Worm (Caenorhabditis elegans): Measurements from ENCODE around the gene F25B5.3.

F25B5.3 gene

ce11 chrIII:5919799-5920387 is 28.8 kb upstream of the F25B5.3 start, which contains the start of the genes tdo-2 and C28H8.2 (continued):
- TF ChIP-seq ceh-44 (GFP tag; IDR thresholded peaks at IDR 0.05) = no peak
- TF ChIP-seq daf-19 (GFP tag; conservative IDR thresholded peaks at IDR 0.05) = no peak
- TF ChIP-seq dpl-1 (GFP tag; optimal IDR thresholded peaks at IDR 0.05) = peak; percentile 6
- TF ChIP-seq nhr-102 (tag; optimal IDR thresholded peaks at IDR 0.05) = no peak
- TF ChIP-seq F49E8.2 (tag; optimal IDR thresholded peaks at IDR 0.05; ENCODE audit: borderline replicate concordance) = no peak
- TF ChIP-seq ceh-62 (tag; optimal IDR thresholded peaks at IDR 0.05) = no peak
- no peak for TF ChIP-seq daf-8 (GFP tag; IDR thresholded peaks at IDR 0.05)
- TF ChIP-seq duxl-1 (tag; optimal IDR thresholded peaks at IDR 0.05; ENCODE audit: poor library complexity) = no peak
- no peak for TF ChIP-seq mdt-29 (GFP tag; IDR thresholded peaks at IDR 0.05)

DNA sequence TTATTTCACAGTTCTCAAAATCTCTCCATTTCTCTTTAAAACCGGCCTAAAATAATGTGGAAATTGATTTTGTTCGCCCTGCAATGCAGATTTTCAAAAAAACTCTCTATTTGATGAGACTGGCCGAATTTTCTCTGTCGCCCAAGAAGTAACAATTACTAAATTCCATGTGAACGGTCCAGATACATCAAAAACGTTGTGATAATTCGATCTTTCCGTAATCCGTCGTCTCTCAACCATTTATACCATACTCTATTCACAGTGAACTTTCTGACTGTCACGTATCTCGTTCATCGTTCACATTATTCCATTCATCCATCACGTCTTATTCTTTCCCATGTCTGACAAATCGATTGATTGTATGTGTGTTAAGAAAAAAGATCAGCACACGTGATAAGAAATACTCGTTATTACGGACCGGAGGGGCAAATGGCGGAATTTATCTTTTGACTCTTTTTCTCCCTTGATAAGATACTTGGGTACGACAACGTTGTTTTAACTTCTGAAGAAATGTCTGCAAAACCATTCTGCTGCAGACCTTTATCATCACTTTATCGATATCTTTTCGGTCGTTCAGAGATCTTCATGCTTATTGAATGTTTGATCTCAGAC is 27.5 kb upstream of the F25B5.3 start:
- no peak for TF ChIP-seq zip-11 (GFP tag; IDR thresholded peaks at IDR 0.05)
- peak; percentile 62 for TF ChIP-seq hlh-30 (tag; optimal IDR thresholded peaks at IDR 0.05; ENCODE audit: insufficient read depth)
- TF ChIP-seq nhr-10 (tag; optimal IDR thresholded peaks at IDR 0.05) = no peak
- TF ChIP-seq nhr-48 (tag; optimal IDR thresholded peaks at IDR 0.05) = peak; percentile 90
- TF ChIP-seq pqm-1 (tag; optimal IDR thresholded peaks at IDR 0.05) = no peak
- no peak for TF ChIP-seq dmd-9 (GFP tag; IDR thresholded peaks at IDR 0.05)
- TF ChIP-seq dmd-6 (GFP tag; IDR thresholded peaks at IDR 0.05) = peak; percentile 50
- TF ChIP-seq cey-2 (tag; optimal IDR thresholded peaks at IDR 0.05; ENCODE audit: borderline replicate concordance, insufficient read depth) = peak; percentile 41
- no peak for TF ChIP-seq zip-2 (tag; optimal IDR thresholded peaks at IDR 0.05)
- TF ChIP-seq ces-1 (GFP tag; optimal IDR thresholded peaks at IDR 0.05) = no peak
- no peak for TF ChIP-seq Y48G9A.11 (GFP tag; IDR thresholded peaks at IDR 0.05)
- TF ChIP-seq nhr-25 (tag; optimal IDR thresholded peaks at IDR 0.05; ENCODE audit: borderline replicate concordance, insufficient read depth) = peak; percentile 3
- no peak for TF ChIP-seq nhr-111 (GFP tag; optimal IDR thresholded peaks at IDR 0.05)
- no peak for TF ChIP-seq Y75B8A.6 (GFP tag; IDR thresholded peaks at IDR 0.05)
- TF ChIP-seq madf-9 (GFP tag; conservative IDR thresholded peaks at IDR 0.05) = no peak
- TF ChIP-seq lim-7 (GFP tag; IDR thresholded peaks at IDR 0.05) = no peak
- no peak for TF ChIP-seq F44E2.7 (GFP tag; IDR thresholded peaks at IDR 0.05)
- peak; percentile 12 for TF ChIP-seq mep-1 (tag; optimal IDR thresholded peaks at IDR 0.05)
- no peak for TF ChIP-seq mdt-29 (GFP tag; IDR thresholded peaks at IDR 0.05)
- no peak for TF ChIP-seq ceh-32 (tag; optimal IDR thresholded peaks at IDR 0.05; ENCODE audit: poor library complexity)
- no peak for TF ChIP-seq F10B5.3 (tag; optimal IDR thresholded peaks at IDR 0.05)
- no peak for TF ChIP-seq ztf-7 (tag; optimal IDR thresholded peaks at IDR 0.05)
- TF ChIP-seq ceh-28 (tag; optimal IDR thresholded peaks at IDR 0.05) = peak; percentile 15
- no peak for TF ChIP-seq lin-38 (GFP tag; IDR thresholded peaks at IDR 0.05)
- TF ChIP-seq mxl-3 (GFP tag; optimal IDR thresholded peaks at IDR 0.05) = peak; percentile 70
- TF ChIP-seq nhr-6 (tag; optimal IDR thresholded peaks at IDR 0.05) = no peak
- TF ChIP-seq nhr-76 (tag; optimal IDR thresholded peaks at IDR 0.05) = no peak
- TF ChIP-seq ztf-11 (tag; optimal IDR thresholded peaks at IDR 0.05) = no peak
- TF ChIP-seq mdl-1 (tag; optimal IDR thresholded peaks at IDR 0.05) = peak in 1 of 2 experiments; percentile 36
- no peak for TF ChIP-seq arid-1 (GFP tag; conservative IDR thresholded peaks at IDR 0.05)
- no peak for TF ChIP-seq egl-27 (tag; optimal IDR thresholded peaks at IDR 0.05)
- no peak for TF ChIP-seq lin-39 (tag; optimal IDR thresholded peaks at IDR 0.05)
- peak; percentile 52 for TF ChIP-seq hlh-11 (tag; optimal IDR thresholded peaks at IDR 0.05)
- TF ChIP-seq ZK337.2 (GFP tag; IDR thresholded peaks at IDR 0.05) = no peak
- TF ChIP-seq fkh-10 (GFP tag; optimal IDR thresholded peaks at IDR 0.05) = no peak
- TF ChIP-seq R02D3.7 (tag; optimal IDR thresholded peaks at IDR 0.05) = no peak
- no peak for TF ChIP-seq unc-39 (tag; optimal IDR thresholded peaks at IDR 0.05)
- TF ChIP-seq dve-1 (tag; optimal IDR thresholded peaks at IDR 0.05; ENCODE audit: insufficient read depth) = peak; percentile 34
- peak; percentile 52 for TF ChIP-seq nhr-28 (tag; optimal IDR thresholded peaks at IDR 0.05)
- peak; percentile 88 for TF ChIP-seq aha-1 (tag)
- no peak for TF ChIP-seq saeg-2 (GFP tag; IDR thresholded peaks at IDR 0.05)

All from whole organism, L4 larva.